Worm (Caenorhabditis elegans) whole organism, mixed stage, embryonic: Measurements from ENCODE around the gene K08B5.2.

Experiments used
- elt-1 ChIP-seq: sonication (generic microtip); optimal IDR thresholded peaks from 2 replicates; lab custom pipeline; 2017; ENCODE audit warnings: missing genetic modification characterization, mild to moderate bottlenecking, missing compliant biosample characterization, antibody characterized with exemption, moderate library complexity, borderline replicate concordance; ENCODE audit not compliant: insufficient read depth
- elt-3 ChIP-seq: fragments of 150-350 bp; optimal IDR thresholded peaks from 2 replicates; lab custom pipeline; 2014; ENCODE audit warnings: missing biosample characterization, missing genetic modification characterization
- ham-2 ChIP-seq: fragments of 200-800 bp; sonication (Bioruptor generic); optimal IDR thresholded peaks from 2 replicates; lab custom pipeline; 2018; ENCODE audit warnings: mild to moderate bottlenecking, missing genetic modification characterization, missing compliant biosample characterization
- lsy-2 ChIP-seq: fragments of 150-350 bp; optimal IDR thresholded peaks from 2 replicates; lab custom pipeline; 2014; ENCODE audit warnings: missing biosample characterization, missing genetic modification characterization
- mls-2 ChIP-seq: sonication (generic microtip); optimal IDR thresholded peaks from 2 replicates; lab custom pipeline; 2016; ENCODE audit warnings: mild to moderate bottlenecking, missing genetic modification characterization, moderate library complexity, missing compliant biosample characterization
- nhr-12 ChIP-seq: fragments of 150-350 bp; optimal IDR thresholded peaks from 2 replicates; lab custom pipeline; 2014; ENCODE audit warnings: missing biosample characterization, missing genetic modification characterization
- nhr-237 ChIP-seq: fragments of 150-350 bp; optimal IDR thresholded peaks from 2 replicates; lab custom pipeline; 2014; ENCODE audit warnings: missing biosample characterization, missing genetic modification characterization
- unc-62 ChIP-seq: fragments of 150-350 bp; optimal IDR thresholded peaks from 2 replicates; lab custom pipeline; 2014; ENCODE audit warnings: missing biosample characterization, missing genetic modification reagents, missing genetic modification characterization
- ztf-11 ChIP-seq: fragments of 150-350 bp; optimal IDR thresholded peaks from 2 replicates; lab custom pipeline; 2014; ENCODE audit warnings: missing biosample characterization, missing genetic modification characterization

ce11 chrX:16502997-16503396 lies 50.7 kb downstream of the K08B5.2 start:
- TF ChIP-seq elt-3 (tag; lab: Kevin White, UChicago) (no peak), lsy-2 (tag; lab: Kevin White, UChicago) (no peak), ztf-11 (no peak), mls-2 (tag; lab: Kevin White, UChicago) (no peak), ham-2 (no peak), elt-1 (tag; lab: Kevin White, UChicago) (no peak), unc-62 (no peak), nhr-237 (tag; lab: Kevin White, UChicago) (no peak), nhr-12 (tag; lab: Kevin White, UChicago) (no peak)
